Fruit fly (Drosophila melanogaster) whole organism, wandering third instar larva: ENCODE data around the gene CG12507.
A peak's percentile ranks its signal among the peaks of the same experiment; 100 is the strongest.

Source experiments
- CrebA ChIP-seq: fragments of 200-800 bp; sonication (Bioruptor generic); optimal IDR thresholded peaks from 2 replicates; lab custom pipeline; 2016; ENCODE audit warnings: missing biosample characterization, mild to moderate bottlenecking, missing genetic modification characterization, borderline replicate concordance
- Dfd ChIP-seq: fragments of >200 bp; optimal IDR thresholded peaks from 2 replicates; lab custom pipeline; 2017; ENCODE audit warnings: missing biosample characterization, missing genetic modification characterization
- HLH106 ChIP-seq: fragments of 200-800 bp; optimal IDR thresholded peaks from 3 replicates; lab custom pipeline; 2019; ENCODE audit warnings: missing biosample characterization, mild to moderate bottlenecking, missing genetic modification characterization, moderate library complexity
- Sp1 ChIP-seq: fragments of 200-800 bp; sonication (Bioruptor generic); optimal IDR thresholded peaks from 3 replicates; lab custom pipeline; 2019; ENCODE audit warnings: missing biosample characterization, mild to moderate bottlenecking, missing genetic modification characterization, moderate library complexity
- Vsx2 ChIP-seq: fragments of 200-300, 225-300 bp; sonication (Bioruptor generic); optimal IDR thresholded peaks from 2 replicates; lab custom pipeline; 2018; ENCODE audit warnings: missing biosample characterization, missing genetic modification characterization; ENCODE audit not compliant: partially characterized antibody
- brk ChIP-seq: fragments of 200-800 bp; sonication (Bioruptor generic); optimal IDR thresholded peaks from 2 replicates; lab custom pipeline; 2016; ENCODE audit warnings: missing biosample characterization, mild to moderate bottlenecking, missing genetic modification characterization
- dmrt93B ChIP-seq: fragments of 200-800 bp; sonication (Bioruptor generic); optimal IDR thresholded peaks from 2 replicates; lab custom pipeline; 2018; ENCODE audit warnings: missing biosample characterization, mild to moderate bottlenecking, missing genetic modification characterization
- h ChIP-seq: fragments of 200-800 bp; sonication (Bioruptor generic); optimal IDR thresholded peaks from 3 replicates; lab custom pipeline; 2016; ENCODE audit warnings: missing biosample characterization, mild to moderate bottlenecking, missing genetic modification characterization
- pan ChIP-seq: fragments of >200 bp; optimal IDR thresholded peaks from 2 replicates; lab custom pipeline; 2017

DNA sequence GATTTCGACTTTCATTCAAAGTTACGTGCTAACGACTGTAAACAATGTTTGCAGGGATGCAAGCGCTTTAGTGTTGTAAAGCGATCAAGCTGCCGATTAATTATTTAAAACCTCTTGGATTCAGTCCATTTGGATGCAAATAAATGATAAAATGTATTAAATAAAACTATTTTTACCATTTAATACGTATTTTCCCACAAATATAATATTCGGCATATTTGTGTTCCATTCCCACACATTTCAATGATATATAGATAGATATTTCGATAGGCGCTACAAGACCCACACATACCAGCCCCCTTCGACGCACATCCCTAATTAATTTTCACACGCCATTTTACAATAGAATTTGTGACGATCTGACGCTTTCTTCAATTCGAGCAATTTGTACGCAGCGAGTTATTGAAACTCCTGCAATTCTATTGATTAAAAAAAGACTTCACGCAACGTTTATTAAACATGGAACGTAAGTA lies 22.2 kb upstream of the CG12507 start, which contains the start of the genes CG32576 and caz:
- peak; percentile 52 for TF ChIP-seq HLH106 (tag; lab: Kevin White, UChicago)
- TF ChIP-seq dmrt93B (GFP tag; lab: Kevin White, UChicago) = no peak
- no peak for TF ChIP-seq CrebA (GFP tag; lab: Kevin White, UChicago)
- TF ChIP-seq Sp1 (GFP tag; lab: Kevin White, UChicago) = peak; percentile 48
- peak; percentile 67 for TF ChIP-seq h
- no peak for TF ChIP-seq Dfd (GFP tag; lab: Kevin White, UChicago)
- TF ChIP-seq Vsx2 = no peak
- no peak for TF ChIP-seq pan
- TF ChIP-seq brk (GFP tag; lab: Kevin White, UChicago) = peak; percentile 33
